Fruit fly (Drosophila melanogaster) whole organism, embryonic: Measurements from ENCODE around the gene Andorra.
A peak's percentile ranks its signal among the peaks of the same experiment; 100 is the strongest.

Source experiments
- Ada2b ChIP-seq: fragments of 200-800 bp; sonication (Bioruptor generic); IDR thresholded peaks from 2 replicates; pipeline ENCODE4 v1.3.6; 2022; ENCODE audit warnings: missing biosample characterization, missing genetic modification characterization
- CG10979 ChIP-seq: fragments of 200-800 bp; sonication (Bioruptor generic); optimal IDR thresholded peaks from 2 replicates; lab custom pipeline; 2018; ENCODE audit warnings: missing biosample characterization, mild to moderate bottlenecking, missing genetic modification characterization, moderate library complexity
- CG11093 ChIP-seq: fragments of 200-800 bp; sonication (Bioruptor generic); IDR thresholded peaks from 3 replicates; pipeline ENCODE4 v1.3.6; 2022; ENCODE audit warnings: missing biosample characterization, missing genetic modification characterization
- CG11560 ChIP-seq: fragments of 200-800 bp; sonication (Bioruptor generic); IDR thresholded peaks from 3 replicates; pipeline ENCODE4 v1.3.6; 2022; ENCODE audit warnings: missing biosample characterization, missing genetic modification characterization
- CG12071 ChIP-seq: fragments of 200-800 bp; sonication (Bioruptor generic); optimal IDR thresholded peaks from 3 replicates; lab custom pipeline; 2018; ENCODE audit warnings: missing biosample characterization, mild to moderate bottlenecking, missing genetic modification characterization
- CG14441 ChIP-seq: fragments of 200-800 bp; sonication (Bioruptor generic); IDR thresholded peaks from 2 replicates; pipeline ENCODE4 v1.3.6; 2022; ENCODE audit warnings: missing biosample characterization, missing genetic modification characterization
- CG14860 ChIP-seq: fragments of 200-800 bp; sonication (Bioruptor generic); IDR thresholded peaks from 3 replicates; pipeline ENCODE4 v1.3.6; 2022; ENCODE audit warnings: missing biosample characterization, missing genetic modification characterization; ENCODE audit not compliant: partially characterized antibody
- CG15073 ChIP-seq: fragments of 200-800 bp; sonication (Bioruptor generic); optimal IDR thresholded peaks from 2 replicates; lab custom pipeline; 2016; ENCODE audit warnings: missing biosample characterization, missing genetic modification characterization
- CG1603 ChIP-seq: fragments of 200-800 bp; sonication (Bioruptor generic); optimal IDR thresholded peaks from 2 replicates; lab custom pipeline; 2019; ENCODE audit warnings: missing biosample characterization, mild to moderate bottlenecking, missing genetic modification characterization, moderate library complexity
- CG17328 ChIP-seq: fragments of 200-800 bp; sonication (Bioruptor generic); IDR thresholded peaks from 2 replicates; pipeline ENCODE4 v1.3.6; 2022; ENCODE audit warnings: missing biosample characterization, missing genetic modification characterization
- CG17359 ChIP-seq: fragments of 200-800 bp; sonication (Bioruptor generic); optimal IDR thresholded peaks from 3 replicates; lab custom pipeline; 2018; ENCODE audit warnings: missing biosample characterization, mild to moderate bottlenecking, missing genetic modification characterization, moderate library complexity
- CG17568 ChIP-seq: fragments of 200-800 bp; sonication (Bioruptor generic); optimal IDR thresholded peaks from 2 replicates; lab custom pipeline; 2018; ENCODE audit warnings: missing biosample characterization, mild to moderate bottlenecking, missing genetic modification characterization, moderate library complexity
- CG18476 ChIP-seq: fragments of 200-800 bp; sonication (Bioruptor generic); optimal IDR thresholded peaks from 2 replicates; lab custom pipeline; 2016; ENCODE audit warnings: missing biosample characterization, mild to moderate bottlenecking, missing genetic modification characterization
- CG3163 ChIP-seq: fragments of 200-800 bp; sonication (Bioruptor generic); optimal IDR thresholded peaks from 3 replicates; lab custom pipeline; 2016; ENCODE audit warnings: missing biosample characterization, missing genetic modification characterization
- CG32767 ChIP-seq: fragments of 200-800 bp; sonication (Bioruptor generic); IDR thresholded peaks from 2 replicates; pipeline ENCODE4 v1.3.6; 2022; ENCODE audit warnings: missing biosample characterization, missing genetic modification characterization
- CG7357 ChIP-seq: fragments of 200-800 bp; sonication (Bioruptor generic); IDR thresholded peaks from 3 replicates; pipeline ENCODE4 v1.3.6; 2022; ENCODE audit warnings: missing biosample characterization, missing genetic modification characterization
- CG9609 ChIP-seq: fragments of 200-800 bp; sonication (Bioruptor generic); optimal IDR thresholded peaks from 3 replicates; lab custom pipeline; 2016; ENCODE audit warnings: missing biosample characterization, missing genetic modification characterization
- Drgx ChIP-seq: fragments of 200-800 bp; sonication (Bioruptor generic); IDR thresholded peaks from 2 replicates; pipeline ENCODE4 v1.3.6; 2022; ENCODE audit warnings: missing biosample characterization, missing genetic modification characterization
- Ets65A ChIP-seq: fragments of 200-800 bp; sonication (Bioruptor generic); peaks from one replicate; lab custom pipeline; 2016; ENCODE audit warnings: missing biosample characterization, missing genetic modification characterization
- Fer1 ChIP-seq: fragments of 200-800 bp; sonication (Bioruptor generic); optimal IDR thresholded peaks from 2 replicates; lab custom pipeline; 2017; ENCODE audit warnings: missing biosample characterization, mild to moderate bottlenecking, missing genetic modification characterization
- Lpt ChIP-seq: fragments of >200 bp; optimal IDR thresholded peaks from 2 replicates; lab custom pipeline; 2018; ENCODE audit warnings: missing biosample characterization, missing genetic modification characterization
- Max ChIP-seq: fragments of 200-800 bp; sonication (Bioruptor generic); optimal IDR thresholded peaks from 2 replicates; lab custom pipeline; 2016; ENCODE audit warnings: missing biosample characterization, mild to moderate bottlenecking, missing genetic modification characterization
- Med ChIP-seq: fragments of 200-800 bp; sonication (Bioruptor generic); peaks from one replicate; lab custom pipeline; 2016; ENCODE audit warnings: missing biosample characterization, missing genetic modification characterization, mild to moderate bottlenecking, inconsistent platforms, moderate library complexity
- Myb ChIP-seq: fragments of 200-800 bp; sonication (Bioruptor generic); optimal IDR thresholded peaks from 2 replicates; lab custom pipeline; 2016; ENCODE audit warnings: missing biosample characterization, missing genetic modification characterization
- NC2β ChIP-seq: fragments of 200-800 bp; sonication (Bioruptor generic); optimal IDR thresholded peaks from 2 replicates; lab custom pipeline; 2016; ENCODE audit warnings: missing biosample characterization, missing genetic modification characterization
- Oli ChIP-seq: fragments of 200-800 bp; sonication (Bioruptor generic); optimal IDR thresholded peaks from 2 replicates; lab custom pipeline; 2018; ENCODE audit warnings: missing biosample characterization, mild to moderate bottlenecking, missing genetic modification characterization, moderate library complexity
- Ptx1 ChIP-seq: fragments of 200-800 bp; sonication (Bioruptor generic); IDR thresholded peaks from 2 replicates; pipeline ENCODE4 v1.3.6; 2022; ENCODE audit warnings: missing biosample characterization, missing genetic modification characterization
- Sox102F ChIP-seq: fragments of 200-800 bp; sonication (Bioruptor generic); optimal IDR thresholded peaks from 2 replicates; lab custom pipeline; 2018; ENCODE audit warnings: missing biosample characterization, mild to moderate bottlenecking, missing genetic modification characterization, moderate library complexity
- Taf1 ChIP-seq: fragments of 200-800 bp; sonication (Bioruptor generic); IDR thresholded peaks from 2 replicates; pipeline ENCODE4 v1.3.6; 2022; ENCODE audit warnings: missing biosample characterization, missing genetic modification characterization
- ci ChIP-seq: fragments of 200-800 bp; sonication (Bioruptor generic); IDR thresholded peaks from 3 replicates; pipeline ENCODE4 v1.3.6; 2022; ENCODE audit warnings: missing biosample characterization, missing genetic modification characterization
- dysf ChIP-seq: fragments of 200-800 bp; sonication (Bioruptor generic); IDR thresholded peaks from 3 replicates; pipeline ENCODE4 v1.3.6; 2022; ENCODE audit warnings: missing biosample characterization, missing genetic modification characterization
- esg ChIP-seq: fragments of 200-800 bp; sonication (Bioruptor generic); conservative IDR thresholded peaks from 2 replicates; pipeline ENCODE4 v1.3.6; 2022; ENCODE audit warnings: missing biosample characterization, missing genetic modification characterization
- gcm2 ChIP-seq: fragments of 200-800 bp; sonication (Bioruptor generic); optimal IDR thresholded peaks from 2 replicates; lab custom pipeline; 2016; ENCODE audit warnings: missing biosample characterization, missing genetic modification characterization
- gem ChIP-seq: fragments of 200-800 bp; sonication (Bioruptor generic); optimal IDR thresholded peaks from 2 replicates; lab custom pipeline; 2019; ENCODE audit warnings: missing biosample characterization, mild to moderate bottlenecking, missing genetic modification characterization, moderate library complexity
- grau ChIP-seq: fragments of 200-800 bp; optimal IDR thresholded peaks from 3 replicates; lab custom pipeline; 2019; ENCODE audit warnings: missing biosample characterization, mild to moderate bottlenecking, missing genetic modification characterization, moderate library complexity
- hkb ChIP-seq, 2 experiments: fragments of 200-800 bp in 1 of 2; fragments of >200 bp in 1 of 2; sonication (Bioruptor generic) in 1 of 2; IDR thresholded peaks in 1 of 2; optimal IDR thresholded peaks in 1 of 2; 2 replicates each; pipeline versions ENCODE4 v1.3.6 to Lab custom; 2017 to 2022; ENCODE audit warnings: missing biosample characterization in 1 of 2, missing genetic modification characterization in 1 of 2
- ind ChIP-seq: fragments of 200-800 bp; sonication (Bioruptor generic); optimal IDR thresholded peaks from 3 replicates; lab custom pipeline; 2016; ENCODE audit warnings: missing biosample characterization, missing genetic modification characterization
- insv ChIP-seq, 2 experiments: fragments of 200-800 bp; sonication (Bioruptor generic); optimal IDR thresholded peaks; 3 replicates each; lab custom pipeline; 2016 to 2018; ENCODE audit warnings: missing biosample characterization in 2 of 2, missing genetic modification characterization in 2 of 2
- ken ChIP-seq: fragments of 200-800 bp; sonication (Bioruptor generic); IDR thresholded peaks from 3 replicates; pipeline ENCODE4 v1.3.6; 2022; ENCODE audit warnings: missing biosample characterization, missing genetic modification characterization
- lmd ChIP-seq: fragments of 200-800 bp; sonication (Bioruptor generic); IDR thresholded peaks from 2 replicates; pipeline ENCODE4 v1.3.6; 2022; ENCODE audit warnings: missing biosample characterization, missing genetic modification characterization
- pan ChIP-seq, 4 experiments: fragments of >200 bp in 3 of 4; fragments of 200-800 bp in 1 of 4; sonication (Bioruptor generic) in 1 of 4; optimal IDR thresholded peaks in 3 of 4; IDR thresholded peaks in 1 of 4; 2 replicates each; pipeline versions ENCODE4 v1.3.6 to Lab custom; 2017 to 2022; ENCODE audit warnings: missing biosample characterization in 2 of 4, missing genetic modification characterization in 2 of 4, mixed read lengths in 1 of 4
- prd ChIP-seq, 3 experiments: fragments of >200 bp in 2 of 3; fragments of 200-800 bp in 1 of 3; sonication (Bioruptor generic) in 1 of 3; optimal IDR thresholded peaks in 2 of 3; IDR thresholded peaks in 1 of 3; 2 replicates in 2 of 3; 3 replicates in 1 of 3; pipeline versions ENCODE4 v1.3.6 to Lab custom; 2017 to 2022; ENCODE audit warnings: missing biosample characterization in 1 of 3, missing genetic modification characterization in 1 of 3
- row ChIP-seq: fragments of 200-800 bp; sonication (Bioruptor generic); IDR thresholded peaks from 3 replicates; pipeline ENCODE4 v1.3.6; 2022; ENCODE audit warnings: missing biosample characterization, missing genetic modification characterization
- sens ChIP-seq: fragments of 200-800 bp; sonication (Bioruptor generic); peaks from one replicate; lab custom pipeline; 2016; ENCODE audit warnings: missing biosample characterization, missing genetic modification characterization
- sisA ChIP-seq: fragments of 200-800 bp; sonication (Bioruptor generic); IDR thresholded peaks from 2 replicates; pipeline ENCODE4 v1.3.6; 2022; ENCODE audit warnings: missing biosample characterization, missing genetic modification characterization
- slbo ChIP-seq: fragments of 200-800 bp; sonication (Bioruptor generic); IDR thresholded peaks from 2 replicates; pipeline ENCODE4 v1.3.6; 2022; ENCODE audit warnings: missing biosample characterization, missing genetic modification characterization
- so ChIP-seq: fragments of 200-800 bp; sonication (Bioruptor generic); IDR thresholded peaks from 3 replicates; pipeline ENCODE4 v1.3.6; 2022; ENCODE audit warnings: missing biosample characterization, missing genetic modification characterization
- zfh1 ChIP-seq: fragments of 200-800 bp; sonication (Bioruptor generic); IDR thresholded peaks from 3 replicates; pipeline ENCODE4 v1.3.6; 2022; ENCODE audit warnings: missing biosample characterization, missing genetic modification characterization

Gene Andorra

dm6 chrX:18136059-18136458 lies 43.2 kb downstream of the Andorra start:
- TF ChIP-seq ind (GFP tag; lab: Kevin White, UChicago) (peak; percentile 2), dysf (GFP tag; lab: Robert Waterston, UW) (0 out of 3 replicates have a peak, but pooled peaks have one; percentile 25), Ada2b (0 out of 2 replicates have a peak, but pooled peaks have one; percentile 33), Taf1 (0 out of 2 replicates have a peak, but pooled peaks have one; percentile 32), gcm2 (GFP tag; lab: Kevin White, UChicago) (no peak), CG18476 (GFP tag; lab: Kevin White, UChicago) (no peak), Drgx (GFP tag; lab: Robert Waterston, UW) (peak; percentile 64), CG10979 (tag; lab: Kevin White, UChicago) (no peak), so (GFP tag; lab: Robert Waterston, UW) (0 out of 3 replicates have a peak, but pooled peaks have one; percentile 12), ken (GFP tag; lab: Robert Waterston, UW) (0 out of 3 replicates have a peak, but pooled peaks have one; percentile 29), Sox102F (GFP tag; lab: Kevin White, UChicago) (peak; percentile 26), sisA (0 out of 2 replicates have a peak, but pooled peaks have one; percentile 31), CG14860 (GFP tag; lab: Robert Waterston, UW) (no peak), Max (no peak), CG7357 (GFP tag; lab: Robert Waterston, UW) (0 out of 3 replicates have a peak, but pooled peaks have one; percentile 19), CG17328 (GFP tag; lab: Robert Waterston, UW) (peak; percentile 44; the same call in 1 of the 2 replicates), prd (optimal IDR thresholded peaks at IDR 0.05; lab: Kevin White, UChicago) (no peak), prd (GFP tag; IDR thresholded peaks at IDR 0.05; lab: Robert Waterston, UW) (peak; percentile 34; the same call in 1 of the 3 replicates), CG15073 (GFP tag; lab: Kevin White, UChicago) (no peak), Ets65A (peak; percentile 62), Oli (peak; percentile 15), CG12071 (GFP tag; lab: Kevin White, UChicago) (no peak), CG14441 (GFP tag; lab: Robert Waterston, UW) (peak; percentile 37; the same call in 1 of the 2 replicates), grau (tag; lab: Kevin White, UChicago) (peak; percentile 74), Ptx1 (peak; percentile 36; the same call in 1 of the 2 replicates), Myb (GFP tag; lab: Kevin White, UChicago) (peak; percentile 7), slbo (GFP tag; lab: Robert Waterston, UW) (peak; percentile 34), esg (GFP tag; lab: Robert Waterston, UW) (0 out of 2 replicates have a peak, but pooled peaks have one; percentile 13), Lpt (GFP tag; lab: Kevin White, UChicago) (no peak), insv (GFP tag; optimal IDR thresholded peaks at IDR 0.05; lab: Kevin White, UChicago) (no peak), CG11093 (GFP tag; lab: Robert Waterston, UW) (peak; percentile 27; the same call in 1 of the 3 replicates), Fer1 (GFP tag; lab: Kevin White, UChicago) (no peak), CG11560 (tag; lab: Robert Waterston, UW) (peak; percentile 30; the same call in 1 of the 3 replicates), CG32767 (0 out of 2 replicates have a peak, but pooled peaks have one; percentile 21), row (GFP tag; lab: Robert Waterston, UW) (peak; percentile 44; the same call in 2 of the 3 replicates), CG17568 (GFP tag; lab: Kevin White, UChicago) (no peak), CG1603 (tag; lab: Kevin White, UChicago) (peak; percentile 39), pan (optimal IDR thresholded peaks at IDR 0.05; lab: Kevin White, UChicago) (no peak), pan (GFP tag; optimal IDR thresholded peaks at IDR 0.05 in 1 of 2, IDR thresholded peaks at IDR 0.05 in 1 of 2) (peak in 1 of 2 experiments; percentile 63), CG9609 (GFP tag; lab: Kevin White, UChicago) (peak; percentile 11), CG3163 (no peak), zfh1 (GFP tag; lab: Robert Waterston, UW) (no peak), CG17359 (tag; lab: Kevin White, UChicago) (peak; percentile 24), lmd (GFP tag; lab: Robert Waterston, UW) (peak; percentile 21; the same call in 1 of the 2 replicates), gem (tag; lab: Kevin White, UChicago) (peak; percentile 3), Med (GFP tag; lab: Kevin White, UChicago) (peak; percentile 69), hkb (optimal IDR thresholded peaks at IDR 0.05; lab: Kevin White, UChicago) (no peak), hkb (GFP tag; IDR thresholded peaks at IDR 0.05; lab: Robert Waterston, UW) (peak; percentile 53), NC2β (GFP tag; lab: Kevin White, UChicago) (no peak), sens (GFP tag; lab: Kevin White, UChicago) (peak; percentile 37), ci (GFP tag; lab: Robert Waterston, UW) (0 out of 3 replicates have a peak, but pooled peaks have one; percentile 46)
